Fruit fly (Drosophila melanogaster) Kc167 (cell line): ENCODE measurements around the gene GstD5.

Source experiments
- Myc ChIP-seq: fragments of >200 bp; optimal IDR thresholded peaks from 2 replicates; lab custom pipeline; 2017; ENCODE audit warnings: missing external identifiers
- h ChIP-seq: fragments of >200 bp; optimal IDR thresholded peaks from 3 replicates; lab custom pipeline; 2018; ENCODE audit warnings: missing external identifiers
- insv ChIP-seq: fragments of >200 bp; optimal IDR thresholded peaks from 3 replicates; lab custom pipeline; 2018; ENCODE audit warnings: missing external identifiers
- psq ChIP-seq: fragments of >200 bp; optimal IDR thresholded peaks from 2 replicates; lab custom pipeline; 2017; ENCODE audit warnings: missing external identifiers
- ttk ChIP-seq: sonication (Bioruptor generic); optimal IDR thresholded peaks from 2 replicates; lab custom pipeline; 2017; ENCODE audit warnings: missing external identifiers

dm6 chr3R:12365264-12365840 lies 10.2 kb upstream of the GstD5 start, which contains the start of gene GstD10:
- TF ChIP-seq insv (no peak), psq (lab: Kevin White, UChicago) (no peak), h (lab: Kevin White, UChicago) (no peak), ttk (no peak), Myc (lab: Kevin White, UChicago) (no peak)
